Worm (Caenorhabditis elegans): ENCODE data around the gene T18D3.6.

DNA sequence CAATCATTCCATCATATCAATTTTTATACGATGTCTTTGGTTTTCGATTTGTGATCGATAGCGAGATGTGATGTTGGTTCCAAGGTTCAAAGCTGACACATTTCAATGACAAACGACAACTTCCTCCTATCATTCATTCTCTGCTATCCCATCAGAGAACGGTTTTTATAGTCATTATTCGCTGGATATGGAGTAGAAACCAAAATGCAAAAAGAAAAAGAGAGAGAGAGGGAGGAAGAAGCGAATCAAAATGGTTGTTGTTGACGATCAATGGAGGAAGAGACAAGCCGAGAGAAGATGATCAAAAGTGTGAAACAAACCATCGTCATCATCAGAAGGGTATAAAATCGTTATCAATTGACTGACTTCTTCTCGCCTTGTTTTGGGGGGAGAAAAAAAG lies 24.3 kb upstream of the T18D3.6 start, which contains the start of gene T24D3.2:
- TF ChIP-seq ztf-29 (GFP tag; IDR thresholded peaks at IDR 0.05) (no peak), cog-1 (tag; optimal IDR thresholded peaks at IDR 0.05) (no peak), ztf-23 (GFP tag; IDR thresholded peaks at IDR 0.05) (no peak), tab-1 (GFP tag; IDR thresholded peaks at IDR 0.05) (no peak), med-1 (GFP tag; optimal IDR thresholded peaks at IDR 0.05; ENCODE audit: insufficient read depth) (no peak), klf-2 (GFP tag; conservative IDR thresholded peaks at IDR 0.05) (no peak), flt-1 (GFP tag; IDR thresholded peaks at IDR 0.05) (no peak)

Measured in whole organism, midembryonic.